Fruit fly (Drosophila melanogaster) whole organism, pupa: Measurements from ENCODE around the gene meso18E.

ENCODE experiments used
- CG10348 ChIP-seq: fragments of 200-800 bp; sonication (Bioruptor generic); IDR thresholded peaks from 2 replicates; pipeline ENCODE4 v1.3.6; 2022; ENCODE audit warnings: missing biosample characterization, missing genetic modification characterization
- CG12605 ChIP-seq: fragments of 200-800 bp; sonication (Bioruptor generic); IDR thresholded peaks from 2 replicates; pipeline ENCODE4 v1.3.6; 2022; ENCODE audit warnings: missing biosample characterization, missing genetic modification characterization
- CG13204 ChIP-seq: fragments of 200-800 bp; sonication (Bioruptor generic); optimal IDR thresholded peaks from 2 replicates; lab custom pipeline; 2018; ENCODE audit warnings: missing biosample characterization, mild to moderate bottlenecking, missing genetic modification characterization, moderate library complexity
- CG14655 ChIP-seq: fragments of 200-800 bp; sonication (Bioruptor generic); optimal IDR thresholded peaks from 3 replicates; lab custom pipeline; 2017; ENCODE audit warnings: mild to moderate bottlenecking, missing biosample characterization, missing genetic modification reagents, missing genetic modification characterization
- CG15710 ChIP-seq: fragments of 200-800 bp; sonication (Bioruptor generic); optimal IDR thresholded peaks from 2 replicates; lab custom pipeline; 2018; ENCODE audit warnings: missing biosample characterization, mild to moderate bottlenecking, missing genetic modification characterization, moderate library complexity
- CG17806 ChIP-seq: fragments of 200-800 bp; sonication (Bioruptor generic); optimal IDR thresholded peaks from 2 replicates; lab custom pipeline; 2018; ENCODE audit warnings: missing biosample characterization, mild to moderate bottlenecking, missing genetic modification characterization, moderate library complexity
- CG32121 ChIP-seq: fragments of 200-800 bp; sonication (Bioruptor generic); IDR thresholded peaks from 2 replicates; pipeline ENCODE4 v1.3.6; 2022; ENCODE audit warnings: missing biosample characterization, missing genetic modification characterization
- CG34367 ChIP-seq: fragments of 200-800 bp; sonication (Bioruptor generic); optimal IDR thresholded peaks from 2 replicates; lab custom pipeline; 2018; ENCODE audit warnings: missing biosample characterization, mild to moderate bottlenecking, missing genetic modification characterization
- CG4496 ChIP-seq: fragments of 200-800 bp; sonication (Bioruptor generic); IDR thresholded peaks from 3 replicates; pipeline ENCODE4 v1.3.6; 2022; ENCODE audit warnings: missing biosample characterization, missing genetic modification characterization
- CG8159 ChIP-seq: fragments of 200-800 bp; sonication (Bioruptor generic); optimal IDR thresholded peaks from 3 replicates; lab custom pipeline; 2018; ENCODE audit warnings: missing biosample characterization, mild to moderate bottlenecking, missing genetic modification characterization, moderate library complexity
- CG8301 ChIP-seq: fragments of 200-800 bp; sonication (Bioruptor generic); optimal IDR thresholded peaks from 2 replicates; lab custom pipeline; 2018; ENCODE audit warnings: missing biosample characterization, mild to moderate bottlenecking, missing genetic modification characterization
- CG9948 ChIP-seq: fragments of 200-800 bp; sonication (Bioruptor generic); optimal IDR thresholded peaks from 2 replicates; lab custom pipeline; 2018; ENCODE audit warnings: missing biosample characterization, mild to moderate bottlenecking, missing genetic modification characterization, moderate library complexity
- D1 ChIP-seq: fragments of 200-800 bp; sonication (Bioruptor generic); optimal IDR thresholded peaks from 2 replicates; lab custom pipeline; 2018; ENCODE audit warnings: missing biosample characterization, mild to moderate bottlenecking, missing genetic modification characterization, moderate library complexity
- EcR ChIP-seq: fragments of 200-800 bp; sonication (Bioruptor generic); optimal IDR thresholded peaks from 3 replicates; lab custom pipeline; 2019; ENCODE audit warnings: missing biosample characterization, missing genetic modification characterization, mild to moderate bottlenecking, moderate library complexity, missing genetic modification reagents
- Ets98B ChIP-seq: fragments of 200-800 bp; sonication (Bioruptor generic); IDR thresholded peaks from 2 replicates; pipeline ENCODE4 v1.3.6; 2022; ENCODE audit warnings: missing biosample characterization, missing genetic modification characterization
- Pif1A ChIP-seq: fragments of 200-800 bp; sonication (Bioruptor generic); optimal IDR thresholded peaks from 3 replicates; lab custom pipeline; 2016; ENCODE audit warnings: missing biosample characterization, missing genetic modification characterization
- Pif1B ChIP-seq: fragments of 200-800 bp; sonication (Bioruptor generic); optimal IDR thresholded peaks from 3 replicates; lab custom pipeline; 2016; ENCODE audit warnings: missing biosample characterization, missing genetic modification characterization
- Snoo ChIP-seq: fragments of 200-800 bp; sonication (Bioruptor generic); optimal IDR thresholded peaks from 3 replicates; lab custom pipeline; 2017; ENCODE audit warnings: missing biosample characterization, mild to moderate bottlenecking, missing genetic modification characterization, inconsistent platforms
- fd96Ca ChIP-seq: fragments of 200-800 bp; sonication (Bioruptor generic); IDR thresholded peaks from 3 replicates; pipeline ENCODE4 v1.3.6; 2022; ENCODE audit warnings: missing biosample characterization, missing genetic modification characterization
- gl ChIP-seq: fragments of 200-800 bp; sonication (Bioruptor generic); optimal IDR thresholded peaks from 2 replicates; lab custom pipeline; 2018; ENCODE audit warnings: missing biosample characterization, mild to moderate bottlenecking, missing genetic modification characterization
- rn ChIP-seq: fragments of 200-800 bp; sonication (Bioruptor generic); IDR thresholded peaks from 2 replicates; pipeline ENCODE4 v1.3.6; 2022; ENCODE audit warnings: missing biosample characterization, missing genetic modification characterization

The meso18E gene

dm6 chrX:19663859-19664728 lies 48.8 kb downstream of the meso18E start, which contains the start of the genes CG14223 and Ssu72:
CG14223 (minus strand) TSS chrX:19663971.
Ssu72 (plus strand) TSS chrX:19664561.
- TF ChIP-seq CG12605 (GFP tag; lab: Robert Waterston, UW) (no peak), CG10348 (GFP tag; lab: Robert Waterston, UW) (no peak), CG4496 (GFP tag; lab: Robert Waterston, UW) (no peak), fd96Ca (GFP tag; lab: Robert Waterston, UW) (no peak), Ets98B (GFP tag; lab: Robert Waterston, UW) (no peak), gl (tag; lab: Kevin White, UChicago) (no peak), CG8301 (no peak), CG13204 (GFP tag; lab: Kevin White, UChicago) (no peak), Snoo (tag; lab: Kevin White, UChicago) (no peak), CG17806 (no peak), CG15710 (tag; lab: Kevin White, UChicago) (no peak), Pif1B (GFP tag; lab: Kevin White, UChicago) (no peak), CG32121 (GFP tag; lab: Robert Waterston, UW) (no peak), rn (GFP tag; lab: Robert Waterston, UW) (no peak)

- peak; percentile 15 for TF ChIP-seq CG17806
- no peak for TF ChIP-seq CG14655 (GFP tag; lab: Kevin White, UChicago)
- peak; percentile 54 for TF ChIP-seq CG15710 (tag; lab: Kevin White, UChicago)
- no peak for TF ChIP-seq CG10348 (GFP tag; lab: Robert Waterston, UW)
- TF ChIP-seq CG8159: peak; percentile 72
- TF ChIP-seq rn (GFP tag; lab: Robert Waterston, UW): no peak
- TF ChIP-seq fd96Ca (GFP tag; lab: Robert Waterston, UW): no peak
- no peak for TF ChIP-seq CG32121 (GFP tag; lab: Robert Waterston, UW)
- peak; percentile 51 for TF ChIP-seq Pif1B (GFP tag; lab: Kevin White, UChicago)
- TF ChIP-seq CG8301: peak; percentile 52
- TF ChIP-seq CG34367 (tag; lab: Kevin White, UChicago): peak; percentile 22
- peak; percentile 72 for TF ChIP-seq EcR (GFP tag; lab: Kevin White, UChicago)
- no peak for TF ChIP-seq CG4496 (GFP tag; lab: Robert Waterston, UW)
- no peak for TF ChIP-seq gl (tag; lab: Kevin White, UChicago)
- TF ChIP-seq Pif1A (GFP tag; lab: Kevin White, UChicago): peak; percentile 16
- peak; percentile 53 for TF ChIP-seq Snoo (tag; lab: Kevin White, UChicago)
- TF ChIP-seq D1 (tag; lab: Kevin White, UChicago): no peak
- TF ChIP-seq CG12605 (GFP tag; lab: Robert Waterston, UW): no peak
- peak; percentile 48 for TF ChIP-seq CG9948 (tag; lab: Kevin White, UChicago)
- TF ChIP-seq CG13204 (GFP tag; lab: Kevin White, UChicago): peak; percentile 25
- no peak for TF ChIP-seq Ets98B (GFP tag; lab: Robert Waterston, UW)
Measured at dm6 chrX:19663196-19663858, 49.5 kb downstream of the meso18E start.

- TF ChIP-seq fd96Ca (GFP tag; lab: Robert Waterston, UW) (peak; percentile 45; the same call in 1 of the 3 replicates), CG13204 (GFP tag; lab: Kevin White, UChicago) (peak; percentile 27), Ets98B (GFP tag; lab: Robert Waterston, UW) (peak; percentile 42; the same call in 1 of the 2 replicates), CG32121 (GFP tag; lab: Robert Waterston, UW) (peak; percentile 48; the same call in 1 of the 2 replicates), CG12605 (GFP tag; lab: Robert Waterston, UW) (no peak), Snoo (tag; lab: Kevin White, UChicago) (no peak), EcR (GFP tag; lab: Kevin White, UChicago) (peak; percentile 41), CG4496 (GFP tag; lab: Robert Waterston, UW) (peak; percentile 61)
Measured at dm6 chrX:19662583-19663195, 50.2 kb downstream of the meso18E start.
